Worm (Caenorhabditis elegans) whole organism, midembryonic: ENCODE results near the gene F10C2.4.

Source experiments
- T22C8.4 ChIP-seq: fragments of 200-800 bp; sonication (Bioruptor generic); IDR thresholded peaks from 2 replicates; pipeline ENCODE4 v1.3.6; 2022; ENCODE audit warnings: missing genetic modification characterization, missing compliant biosample characterization
- cog-1 ChIP-seq: sonication (generic microtip); optimal IDR thresholded peaks from 2 replicates; lab custom pipeline; 2016; ENCODE audit warnings: missing genetic modification characterization, missing compliant biosample characterization
- flt-1 ChIP-seq: fragments of 200-800 bp; sonication (Bioruptor generic); IDR thresholded peaks from 2 replicates; pipeline ENCODE4 v1.3.6; 2022; ENCODE audit warnings: missing genetic modification characterization, missing compliant biosample characterization
- klf-2 ChIP-seq: fragments of 200-800 bp; sonication (Bioruptor generic); conservative IDR thresholded peaks from 2 replicates; pipeline ENCODE4 v1.3.6; 2022; ENCODE audit warnings: missing genetic modification reagents, missing genetic modification characterization, missing compliant biosample characterization
- med-1 ChIP-seq: sonication (generic microtip); optimal IDR thresholded peaks from 2 replicates; lab custom pipeline; 2017; ENCODE audit warnings: missing genetic modification characterization, mild to moderate bottlenecking, missing compliant biosample characterization, antibody characterized with exemption, missing genetic modification reagents; ENCODE audit not compliant: insufficient read depth
- ref-1 ChIP-seq: fragments of 200-800 bp; sonication (Bioruptor generic); conservative IDR thresholded peaks from 2 replicates; pipeline ENCODE4 v1.3.6; 2022; ENCODE audit warnings: missing genetic modification reagents, missing genetic modification characterization, missing compliant biosample characterization
- tab-1 ChIP-seq: fragments of 200-800 bp; sonication (Bioruptor generic); IDR thresholded peaks from 2 replicates; pipeline ENCODE4 v1.3.6; 2022; ENCODE audit warnings: missing genetic modification characterization, missing compliant biosample characterization
- ztf-23 ChIP-seq: fragments of 200-800 bp; sonication (Bioruptor generic); IDR thresholded peaks from 2 replicates; pipeline ENCODE4 v1.3.6; 2022; ENCODE audit warnings: missing genetic modification reagents, missing genetic modification characterization, missing compliant biosample characterization
- ztf-29 ChIP-seq: fragments of 200-800 bp; sonication (Bioruptor generic); IDR thresholded peaks from 2 replicates; pipeline ENCODE4 v1.3.6; 2022; ENCODE audit warnings: missing genetic modification reagents, missing genetic modification characterization, missing compliant biosample characterization

F10C2.4 gene

DNA sequence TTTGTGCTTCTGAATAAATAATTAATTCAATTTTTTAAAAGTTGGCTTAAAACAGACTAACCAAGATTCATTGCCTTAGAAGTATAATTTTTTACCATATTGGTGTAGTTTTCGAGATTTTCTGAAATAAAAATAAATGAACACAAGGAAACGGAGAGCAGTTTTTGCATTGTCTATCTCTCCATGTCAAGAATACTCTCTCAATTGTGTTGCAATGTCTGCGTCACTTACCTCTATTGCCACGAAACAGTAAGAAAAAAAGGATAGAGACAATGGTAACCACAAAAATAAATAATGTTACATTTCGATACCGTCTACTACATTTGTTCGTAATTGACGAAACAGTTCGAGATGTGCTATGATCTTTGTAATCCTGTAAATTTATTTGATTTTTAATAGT is 41.6 kb downstream of the F10C2.4 start, which contains the start of gene R07B7.10:
R07B7.10 (plus strand) TSS at position 285 of the 400 bp plus-strand sequence.
- no peak for TF ChIP-seq ztf-23 (GFP tag; lab: Robert Waterston, UW)
- TF ChIP-seq cog-1 (tag; lab: Kevin White, UChicago) = no peak
- TF ChIP-seq flt-1 = no peak
- TF ChIP-seq ztf-29 (GFP tag; lab: Robert Waterston, UW) = no peak
- TF ChIP-seq tab-1 (GFP tag; lab: Robert Waterston, UW) = no peak

DNA sequence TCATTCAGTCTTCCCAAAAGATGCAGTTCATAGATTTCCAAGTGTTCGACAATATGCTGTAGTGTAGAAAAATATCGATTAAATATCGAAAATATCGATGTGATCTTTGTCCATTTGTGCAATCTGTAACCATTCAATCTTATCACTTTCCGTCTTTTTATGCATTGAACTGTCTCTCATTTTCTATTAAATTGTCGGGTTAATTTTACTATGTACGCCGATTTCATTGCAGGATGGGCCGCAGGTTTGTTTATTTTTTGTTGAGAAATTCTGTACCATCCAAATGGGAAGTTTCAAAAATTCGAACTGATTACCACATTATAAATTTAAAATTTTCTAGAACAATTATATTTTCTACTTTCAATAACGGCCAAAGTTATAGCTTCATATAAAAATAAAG is 42.9 kb downstream of the F10C2.4 start, which contains the start of gene R07B7.8:
R07B7.8 (minus strand) TSS at position 101 of the 400 bp plus-strand sequence.
- TF ChIP-seq flt-1 (no peak), ztf-29 (GFP tag; lab: Robert Waterston, UW) (no peak), T22C8.4 (no peak), cog-1 (tag; lab: Kevin White, UChicago) (no peak), ref-1 (GFP tag; lab: Robert Waterston, UW) (no peak), med-1 (GFP tag; lab: Kevin White, UChicago) (no peak), klf-2 (GFP tag; lab: Robert Waterston, UW) (no peak), ztf-23 (GFP tag; lab: Robert Waterston, UW) (no peak), tab-1 (GFP tag; lab: Robert Waterston, UW) (no peak)

DNA sequence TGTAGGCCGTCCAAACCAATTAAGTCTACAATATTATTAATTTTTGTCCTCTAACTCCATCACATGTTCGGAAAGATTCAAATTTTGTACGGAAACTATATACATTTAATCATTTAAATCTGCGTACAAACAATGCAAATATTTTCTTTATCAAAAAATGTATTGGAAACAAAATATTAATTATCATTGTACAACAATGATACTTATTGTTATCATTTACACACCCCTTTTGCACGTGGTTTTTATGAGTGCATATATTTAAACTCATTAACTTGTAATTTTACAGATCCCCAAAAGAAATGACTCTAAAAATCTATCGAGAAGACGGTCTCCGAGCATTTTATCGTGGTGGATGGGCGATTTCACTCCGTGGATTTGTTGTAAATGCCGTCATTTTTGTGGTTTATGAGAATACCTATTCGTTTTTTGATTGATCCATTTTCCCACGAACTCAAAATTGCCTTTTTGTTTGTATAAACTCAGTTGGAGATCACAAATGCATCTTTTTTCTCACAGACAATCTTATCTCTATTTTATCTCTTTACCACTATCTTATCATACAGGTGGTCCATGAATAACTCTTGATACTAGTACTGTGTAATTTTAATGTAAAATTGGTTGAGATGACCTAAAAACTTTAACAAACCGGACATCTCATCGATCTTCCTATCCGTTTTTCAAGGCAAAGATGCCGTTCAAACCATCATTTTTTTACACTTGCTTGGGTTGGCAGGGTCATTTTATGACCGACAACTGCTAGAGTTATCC is 44.7 kb downstream of the F10C2.4 start:
- no peak for TF ChIP-seq ztf-23 (GFP tag; lab: Robert Waterston, UW)

DNA sequence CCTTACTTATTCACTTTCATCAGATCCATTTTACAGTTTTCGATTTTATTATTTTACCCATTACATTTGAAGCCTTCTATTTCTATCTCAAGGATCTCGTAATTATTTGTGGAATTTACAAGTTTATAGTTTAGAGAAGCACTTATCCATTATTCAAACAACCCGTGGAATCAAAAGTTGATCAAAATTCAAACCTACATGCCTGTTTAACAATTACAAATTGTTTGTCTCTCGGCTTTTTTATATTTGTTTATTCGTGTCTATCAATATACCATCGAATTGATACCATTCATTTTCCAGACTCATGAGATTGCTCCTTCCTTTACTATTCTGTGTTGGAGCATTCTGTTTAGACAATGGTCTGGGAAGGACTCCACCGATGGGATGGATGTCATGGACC is 45.6 kb downstream of the F10C2.4 start, which contains the start of gene gana-1:
gana-1 (plus strand) TSS at position 301 of the 400 bp plus-strand sequence.
- no peak for TF ChIP-seq ztf-29 (GFP tag; lab: Robert Waterston, UW)
- no peak for TF ChIP-seq klf-2 (GFP tag; lab: Robert Waterston, UW)
- no peak for TF ChIP-seq ref-1 (GFP tag; lab: Robert Waterston, UW)
- no peak for TF ChIP-seq tab-1 (GFP tag; lab: Robert Waterston, UW)
- no peak for TF ChIP-seq cog-1 (tag; lab: Kevin White, UChicago)
- no peak for TF ChIP-seq flt-1
- no peak for TF ChIP-seq med-1 (GFP tag; lab: Kevin White, UChicago)
- no peak for TF ChIP-seq T22C8.4
- no peak for TF ChIP-seq ztf-23 (GFP tag; lab: Robert Waterston, UW)

- TF ChIP-seq tab-1 (GFP tag; lab: Robert Waterston, UW) = no peak
- TF ChIP-seq ref-1 (GFP tag; lab: Robert Waterston, UW) = no peak
- TF ChIP-seq ztf-23 (GFP tag; lab: Robert Waterston, UW) = no peak
- TF ChIP-seq cog-1 (tag; lab: Kevin White, UChicago) = no peak
- TF ChIP-seq T22C8.4 = no peak
Observed at ce11 chrV:12088773-12089172, 47.4 kb downstream of the F10C2.4 start, which contains the start of gene R07B7.12. R07B7.12 (plus strand) TSS chrV:12089073.

DNA sequence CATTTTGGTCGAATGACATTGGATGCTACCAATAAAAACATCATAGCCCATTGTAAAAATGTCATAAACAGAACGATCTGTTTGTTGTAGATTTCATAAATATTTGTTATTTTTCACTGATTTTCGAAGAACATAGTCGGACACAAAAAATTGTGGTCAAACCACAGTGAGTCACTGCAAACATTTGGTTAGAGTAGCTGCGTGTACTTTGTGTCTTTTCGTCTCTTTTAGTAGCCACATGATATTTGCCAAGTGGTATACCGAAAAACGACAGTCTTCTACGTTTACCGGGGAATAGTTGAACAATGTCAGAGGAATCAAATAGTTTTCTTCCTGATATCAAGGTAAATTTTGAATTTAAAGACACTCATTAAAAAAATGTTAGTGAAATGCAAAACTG is 50.4 kb downstream of the F10C2.4 start, which contains the start of gene nhr-206:
nhr-206 (plus strand) TSS at position 248 of the 400 bp plus-strand sequence.
- TF ChIP-seq ztf-29 (GFP tag; lab: Robert Waterston, UW) = no peak
- TF ChIP-seq flt-1 = no peak
- TF ChIP-seq T22C8.4 = no peak
- no peak for TF ChIP-seq klf-2 (GFP tag; lab: Robert Waterston, UW)
- no peak for TF ChIP-seq med-1 (GFP tag; lab: Kevin White, UChicago)
- TF ChIP-seq ztf-23 (GFP tag; lab: Robert Waterston, UW) = no peak
- no peak for TF ChIP-seq tab-1 (GFP tag; lab: Robert Waterston, UW)
- no peak for TF ChIP-seq ref-1 (GFP tag; lab: Robert Waterston, UW)
- no peak for TF ChIP-seq cog-1 (tag; lab: Kevin White, UChicago)

DNA sequence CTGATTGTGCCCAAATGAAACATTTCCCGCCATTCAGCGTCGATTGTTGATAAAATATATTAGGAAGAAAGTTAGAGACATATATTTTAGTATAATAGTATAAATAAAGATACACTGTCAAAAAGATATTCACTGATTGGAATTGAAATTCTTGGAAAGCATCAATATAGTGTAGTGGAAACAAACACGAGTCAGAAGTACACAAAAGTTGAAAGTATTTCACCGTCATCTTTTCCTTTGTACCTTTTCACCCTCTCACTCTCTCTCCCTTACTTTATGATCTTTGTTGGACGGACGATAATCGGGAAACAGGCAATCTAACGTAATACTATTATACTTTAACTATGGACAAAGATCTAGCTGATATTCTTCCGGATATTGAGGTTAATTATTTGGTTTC is 52.7 kb downstream of the F10C2.4 start, which contains the start of gene nhr-208:
nhr-208 (plus strand) TSS at position 288 of the 400 bp plus-strand sequence.
- TF ChIP-seq T22C8.4 (no peak), ztf-23 (GFP tag; lab: Robert Waterston, UW) (no peak), cog-1 (tag; lab: Kevin White, UChicago) (no peak), flt-1 (no peak), med-1 (GFP tag; lab: Kevin White, UChicago) (no peak), ztf-29 (GFP tag; lab: Robert Waterston, UW) (no peak), klf-2 (GFP tag; lab: Robert Waterston, UW) (no peak), tab-1 (GFP tag; lab: Robert Waterston, UW) (no peak), ref-1 (GFP tag; lab: Robert Waterston, UW) (no peak)
